Worm (Caenorhabditis elegans) whole organism, L1 larva: Measurements from ENCODE around the gene pqn-70.

Experiments
- dpl-1 ChIP-seq, 3 experiments: fragments of 150-350 bp in 2 of 3; sonication (generic microtip) in 1 of 3; optimal IDR thresholded peaks; 2 replicates each; lab custom pipeline; 2014 to 2017; ENCODE audit warnings: missing biosample characterization in 3 of 3, missing genetic modification characterization in 3 of 3, missing genetic modification reagents in 3 of 3
- elt-2 ChIP-seq: sonication (generic microtip); optimal IDR thresholded peaks from 2 replicates; lab custom pipeline; 2016; ENCODE audit warnings: missing genetic modification characterization, mild to moderate bottlenecking, inconsistent platforms, missing compliant biosample characterization, missing genetic modification reagents
- unc-98 ChIP-seq: fragments of 200-800 bp; sonication (Bioruptor generic); IDR thresholded peaks from 2 replicates; pipeline ENCODE4 v1.3.6; 2022; ENCODE audit warnings: missing genetic modification characterization, missing compliant biosample characterization

- no peak for TF ChIP-seq unc-98 (GFP tag; lab: Robert Waterston, UW)
- TF ChIP-seq elt-2 (tag; lab: Kevin White, UChicago): no peak
- no peak for TF ChIP-seq dpl-1 (GFP tag; optimal IDR thresholded peaks at IDR 0.05; lab: Kevin White, UChicago)
Observed at ce11 chrV:11220936-11221335, 7.6 kb downstream of the pqn-70 start, which contains the start of gene T19B10.2.
